Fruit fly (Drosophila melanogaster) whole organism, embryonic: ENCODE measurements around the gene CG13694.

Source experiments
- BtbVII ChIP-seq: fragments of 200-800 bp; sonication (Bioruptor generic); optimal IDR thresholded peaks from 3 replicates; lab custom pipeline; 2017; ENCODE audit warnings: missing biosample characterization, mild to moderate bottlenecking, missing genetic modification characterization
- Bteb2 ChIP-seq: fragments of 200-800 bp; sonication (Bioruptor generic); optimal IDR thresholded peaks from 2 replicates; lab custom pipeline; 2016; ENCODE audit warnings: missing biosample characterization, missing genetic modification characterization
- CG10267 ChIP-seq: fragments of 200-800 bp; sonication (Bioruptor generic); optimal IDR thresholded peaks from 2 replicates; lab custom pipeline; 2018; ENCODE audit warnings: missing biosample characterization, mild to moderate bottlenecking, missing genetic modification characterization, moderate library complexity
- CG12104 ChIP-seq: fragments of 200-800 bp; sonication (Bioruptor generic); optimal IDR thresholded peaks from 3 replicates; lab custom pipeline; 2016; ENCODE audit warnings: missing biosample characterization, missing genetic modification characterization
- CG12942 ChIP-seq: fragments of 200-800 bp; sonication (Bioruptor generic); optimal IDR thresholded peaks from 3 replicates; lab custom pipeline; 2016; ENCODE audit warnings: missing biosample characterization, missing genetic modification characterization
- CG1603 ChIP-seq: fragments of 200-800 bp; sonication (Bioruptor generic); optimal IDR thresholded peaks from 2 replicates; lab custom pipeline; 2019; ENCODE audit warnings: missing biosample characterization, mild to moderate bottlenecking, missing genetic modification characterization, moderate library complexity
- CG17829 ChIP-seq: fragments of 200-800 bp; optimal IDR thresholded peaks from 2 replicates; lab custom pipeline; 2019; ENCODE audit warnings: missing biosample characterization, mild to moderate bottlenecking, missing genetic modification characterization, moderate library complexity
- CG17912 ChIP-seq: fragments of 200-800 bp; sonication (Bioruptor generic); optimal IDR thresholded peaks from 2 replicates; lab custom pipeline; 2018; ENCODE audit warnings: missing biosample characterization, mild to moderate bottlenecking, missing genetic modification characterization
- CG18599 ChIP-seq: fragments of 200-800 bp; sonication (Bioruptor generic); optimal IDR thresholded peaks from 3 replicates; lab custom pipeline; 2017; ENCODE audit warnings: missing biosample characterization, missing genetic modification characterization, mild to moderate bottlenecking, moderate library complexity, missing genetic modification reagents
- CG2678 ChIP-seq: fragments of 200-800 bp; sonication (Bioruptor generic); optimal IDR thresholded peaks from 3 replicates; lab custom pipeline; 2019; ENCODE audit warnings: missing biosample characterization, mild to moderate bottlenecking, missing genetic modification characterization, moderate library complexity
- CG3407 ChIP-seq: fragments of 200-800 bp; sonication (Bioruptor generic); optimal IDR thresholded peaks from 2 replicates; lab custom pipeline; 2018; ENCODE audit warnings: missing biosample characterization, mild to moderate bottlenecking, missing genetic modification characterization
- CG7839 ChIP-seq: fragments of 200-800 bp; sonication (Bioruptor generic); optimal IDR thresholded peaks from 3 replicates; lab custom pipeline; 2018; ENCODE audit warnings: missing biosample characterization, mild to moderate bottlenecking, missing genetic modification characterization, moderate library complexity
- CG8478 ChIP-seq: fragments of >200 bp; optimal IDR thresholded peaks from 2 replicates; lab custom pipeline; 2018
- CG9727 ChIP-seq: fragments of 200-800 bp; sonication (Bioruptor generic); optimal IDR thresholded peaks from 3 replicates; lab custom pipeline; 2017; ENCODE audit warnings: missing biosample characterization, mild to moderate bottlenecking, missing genetic modification characterization
- CG9932 ChIP-seq: fragments of 200-800 bp; sonication (Bioruptor generic); IDR thresholded peaks from 2 replicates; pipeline ENCODE4 v1.3.6; 2022; ENCODE audit warnings: missing biosample characterization, missing genetic modification characterization
- CrebB ChIP-seq: fragments of 200-800 bp; sonication (Bioruptor generic); optimal IDR thresholded peaks from 3 replicates; lab custom pipeline; 2018; ENCODE audit warnings: missing biosample characterization, mild to moderate bottlenecking, missing genetic modification characterization
- Deaf1 ChIP-seq: fragments of 200-800 bp; optimal IDR thresholded peaks from 3 replicates; lab custom pipeline; 2019; ENCODE audit warnings: missing biosample characterization, mild to moderate bottlenecking, missing genetic modification characterization, moderate library complexity
- Fer1 ChIP-seq: fragments of 200-800 bp; sonication (Bioruptor generic); optimal IDR thresholded peaks from 2 replicates; lab custom pipeline; 2017; ENCODE audit warnings: missing biosample characterization, mild to moderate bottlenecking, missing genetic modification characterization
- GATAe ChIP-seq: fragments of 200-800 bp; sonication (Bioruptor generic); conservative IDR thresholded peaks from 2 replicates; pipeline ENCODE4 v1.3.6; 2022; ENCODE audit warnings: missing biosample characterization, missing genetic modification characterization
- Kr ChIP-seq: fragments of 200-800 bp; sonication (Bioruptor generic); optimal IDR thresholded peaks from 2 replicates; lab custom pipeline; 2017; ENCODE audit warnings: missing biosample characterization, mild to moderate bottlenecking, missing genetic modification characterization
- Lpt ChIP-seq: fragments of >200 bp; optimal IDR thresholded peaks from 2 replicates; lab custom pipeline; 2018; ENCODE audit warnings: missing biosample characterization, missing genetic modification characterization
- Med ChIP-seq: fragments of 200-800 bp; sonication (Bioruptor generic); peaks from one replicate; lab custom pipeline; 2016; ENCODE audit warnings: missing biosample characterization, missing genetic modification characterization, mild to moderate bottlenecking, inconsistent platforms, moderate library complexity
- NC2β ChIP-seq: fragments of 200-800 bp; sonication (Bioruptor generic); optimal IDR thresholded peaks from 2 replicates; lab custom pipeline; 2016; ENCODE audit warnings: missing biosample characterization, missing genetic modification characterization
- Neu2 ChIP-seq: fragments of 200-800 bp; sonication (Bioruptor generic); optimal IDR thresholded peaks from 3 replicates; lab custom pipeline; 2016; ENCODE audit warnings: missing biosample characterization, missing genetic modification characterization, borderline replicate concordance
- Nf-YC ChIP-seq: fragments of 200-800 bp; optimal IDR thresholded peaks from 3 replicates; lab custom pipeline; 2019; ENCODE audit warnings: missing biosample characterization, mild to moderate bottlenecking, missing genetic modification characterization, moderate library complexity
- Pdp1 ChIP-seq, 2 experiments: fragments of 200-800 bp; sonication (Bioruptor generic); optimal IDR thresholded peaks; 3 replicates each; lab custom pipeline; 2016; ENCODE audit warnings: missing biosample characterization in 2 of 2, missing genetic modification characterization in 2 of 2, mild to moderate bottlenecking in 1 of 2, moderate library complexity in 1 of 2
- Sin3A ChIP-seq: fragments of >200 bp; optimal IDR thresholded peaks from 2 replicates; lab custom pipeline; 2018
- Trl ChIP-seq, 3 experiments: fragments of >200 bp in 2 of 3; fragments of 200-800 bp in 1 of 3; sonication (Bioruptor generic) in 1 of 3; optimal IDR thresholded peaks; 2 replicates in 1 of 3; 3 replicates in 2 of 3; lab custom pipeline; 2016 to 2017; ENCODE audit warnings: missing biosample characterization in 1 of 3, missing genetic modification characterization in 1 of 3
- abd-A ChIP-seq: fragments of 200-800 bp; sonication (Bioruptor generic); optimal IDR thresholded peaks from 3 replicates; lab custom pipeline; 2019; ENCODE audit warnings: missing biosample characterization, mild to moderate bottlenecking, missing genetic modification characterization, moderate library complexity
- bsh ChIP-seq, 2 experiments: fragments of 200-800 bp; sonication (Bioruptor generic); optimal IDR thresholded peaks; 2 replicates each; lab custom pipeline; 2017 to 2018; ENCODE audit warnings: mild to moderate bottlenecking in 2 of 2, missing biosample characterization in 2 of 2, missing genetic modification characterization in 2 of 2, moderate library complexity in 1 of 2
- caup ChIP-seq: fragments of 200-800 bp; sonication (Bioruptor generic); optimal IDR thresholded peaks from 3 replicates; lab custom pipeline; 2017; ENCODE audit warnings: missing biosample characterization, mild to moderate bottlenecking, missing genetic modification characterization, moderate library complexity; ENCODE audit not compliant: severe bottlenecking
- emc ChIP-seq: fragments of 200-800 bp; sonication (Bioruptor generic); optimal IDR thresholded peaks from 2 replicates; lab custom pipeline; 2016; ENCODE audit warnings: missing biosample characterization, missing genetic modification characterization
- ems ChIP-seq: fragments of 200-800 bp; sonication (Bioruptor generic); optimal IDR thresholded peaks from 3 replicates; lab custom pipeline; 2016; ENCODE audit warnings: missing biosample characterization, missing genetic modification characterization
- eyg ChIP-seq: fragments of 200-800 bp; sonication (Bioruptor generic); optimal IDR thresholded peaks from 3 replicates; lab custom pipeline; 2016; ENCODE audit warnings: missing biosample characterization, missing genetic modification characterization
- ftz-f1 ChIP-seq: fragments of 200-800 bp; sonication (Bioruptor generic); optimal IDR thresholded peaks from 2 replicates; lab custom pipeline; 2016; ENCODE audit warnings: missing biosample characterization, missing genetic modification characterization
- gem ChIP-seq: fragments of 200-800 bp; sonication (Bioruptor generic); optimal IDR thresholded peaks from 2 replicates; lab custom pipeline; 2019; ENCODE audit warnings: missing biosample characterization, mild to moderate bottlenecking, missing genetic modification characterization, moderate library complexity
- hb ChIP-seq: fragments of 200-800 bp; sonication (Bioruptor generic); IDR thresholded peaks from 3 replicates; pipeline ENCODE4 v1.3.6; 2022; ENCODE audit warnings: missing biosample characterization, missing genetic modification characterization; ENCODE audit not compliant: partially characterized antibody
- lbe ChIP-seq: fragments of 200-800 bp; sonication (Bioruptor generic); optimal IDR thresholded peaks from 2 replicates; lab custom pipeline; 2016; ENCODE audit warnings: missing biosample characterization, mild to moderate bottlenecking, missing genetic modification characterization
- mirr ChIP-seq: fragments of 200-800 bp; sonication (Bioruptor generic); optimal IDR thresholded peaks from 3 replicates; lab custom pipeline; 2018; ENCODE audit warnings: missing biosample characterization, mild to moderate bottlenecking, missing genetic modification characterization
- nmo ChIP-seq: fragments of 200-800 bp; sonication (Bioruptor generic); optimal IDR thresholded peaks from 2 replicates; lab custom pipeline; 2018; ENCODE audit warnings: missing biosample characterization, mild to moderate bottlenecking, missing genetic modification characterization, moderate library complexity
- pros ChIP-seq: fragments of 200-800 bp; sonication (Bioruptor generic); optimal IDR thresholded peaks from 3 replicates; lab custom pipeline; 2019; ENCODE audit warnings: missing biosample characterization, mild to moderate bottlenecking, missing genetic modification characterization, moderate library complexity
- sqz ChIP-seq: fragments of 200-800 bp; sonication (Bioruptor generic); optimal IDR thresholded peaks from 3 replicates; lab custom pipeline; 2018; ENCODE audit warnings: missing biosample characterization, mild to moderate bottlenecking, missing genetic modification characterization
- sug ChIP-seq: fragments of 200-800 bp; optimal IDR thresholded peaks from 2 replicates; lab custom pipeline; 2019; ENCODE audit warnings: missing biosample characterization, mild to moderate bottlenecking, missing genetic modification characterization, moderate library complexity
- tin ChIP-seq: fragments of 200-800 bp; sonication (Bioruptor generic); optimal IDR thresholded peaks from 3 replicates; lab custom pipeline; 2016; ENCODE audit warnings: missing biosample characterization, missing genetic modification characterization
- twi ChIP-seq: fragments of 200-800 bp; optimal IDR thresholded peaks from 2 replicates; lab custom pipeline; 2019; ENCODE audit warnings: missing biosample characterization, mild to moderate bottlenecking, missing genetic modification characterization, moderate library complexity
- vfl ChIP-seq: fragments of 200-800 bp; sonication (Bioruptor generic); optimal IDR thresholded peaks from 2 replicates; lab custom pipeline; 2016; ENCODE audit warnings: missing biosample characterization, missing genetic modification characterization
- vvl ChIP-seq: fragments of 200-800 bp; sonication (Bioruptor generic); IDR thresholded peaks from 2 replicates; pipeline ENCODE4 v1.3.6; 2022; ENCODE audit warnings: missing biosample characterization, missing genetic modification characterization
- zen2 ChIP-seq: fragments of 200-800 bp; sonication (Bioruptor generic); IDR thresholded peaks from 3 replicates; pipeline ENCODE4 v1.3.6; 2022; ENCODE audit warnings: missing biosample characterization, missing genetic modification characterization; ENCODE audit not compliant: partially characterized antibody

CG13694 gene

DNA sequence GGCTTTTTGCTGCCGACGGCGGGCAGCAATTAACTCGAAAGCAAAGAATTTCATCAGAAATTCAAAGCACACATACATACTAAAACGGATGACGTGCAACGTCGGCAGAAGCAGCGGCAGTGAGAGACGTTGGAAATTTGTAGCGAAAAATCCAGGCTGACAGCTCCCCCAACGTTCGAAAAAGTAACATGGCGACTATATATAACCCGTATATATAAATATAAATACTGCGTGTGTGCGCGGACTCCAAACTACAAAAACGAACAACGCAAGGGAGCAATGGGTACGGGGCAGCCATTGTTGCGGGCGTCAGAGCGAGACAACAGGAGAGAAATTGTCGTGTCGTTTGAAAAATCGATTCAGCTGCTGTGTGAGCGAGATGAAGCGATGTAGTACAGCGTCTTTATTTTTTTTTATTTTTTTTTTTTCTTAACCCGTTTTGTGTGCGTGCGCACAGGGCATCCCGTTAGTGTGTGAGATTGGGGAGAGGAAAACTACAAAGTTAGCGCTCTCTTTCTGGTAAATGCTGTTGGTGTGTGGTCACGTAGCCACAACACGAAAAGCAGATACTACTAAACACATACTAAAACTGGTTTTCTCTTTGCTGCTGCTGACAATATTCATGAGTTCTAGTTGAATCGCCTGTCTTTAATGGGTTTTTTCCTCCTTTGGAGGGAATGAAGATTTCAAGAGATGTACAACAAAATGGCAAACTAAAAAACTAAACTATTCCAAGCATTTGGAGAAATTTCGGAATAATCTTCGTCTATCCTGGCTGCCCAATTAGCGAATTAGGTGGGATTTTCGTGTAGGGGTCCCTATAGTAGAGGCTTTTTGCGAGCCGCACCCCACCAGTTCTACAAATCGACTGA, 44.5 kb upstream of the CG13694 start (continued):
- TF ChIP-seq CG8478 (lab: Kevin White, UChicago) (peak; percentile 55), Lpt (GFP tag; lab: Kevin White, UChicago) (peak; percentile 34), BtbVII (peak; percentile 43), CG9727 (GFP tag; lab: Kevin White, UChicago) (peak; percentile 37), Bteb2 (no peak), twi (tag; lab: Kevin White, UChicago) (no peak), CG10267 (tag; lab: Kevin White, UChicago) (no peak), CrebB (tag; lab: Kevin White, UChicago) (peak; percentile 60), Fer1 (peak; percentile 49), Sin3A (lab: Kevin White, UChicago) (no peak), CG17912 (GFP tag; lab: Kevin White, UChicago) (peak; percentile 59), NC2β (GFP tag; lab: Kevin White, UChicago) (peak; percentile 38), pros (GFP tag; lab: Kevin White, UChicago) (peak; percentile 99), nmo (GFP tag; lab: Kevin White, UChicago) (peak; percentile 6), hb (GFP tag; lab: Robert Waterston, UW) (no peak), caup (GFP tag; lab: Kevin White, UChicago) (peak; percentile 48), ftz-f1 (peak; percentile 50), lbe (GFP tag; lab: Kevin White, UChicago) (peak; percentile 89), Trl (optimal IDR thresholded peaks at IDR 0.05; lab: Kevin White, UChicago) (peak; percentile 63 to 85), Trl (GFP tag; optimal IDR thresholded peaks at IDR 0.05; lab: Kevin White, UChicago) (peak; percentile 12), CG18599 (GFP tag; lab: Kevin White, UChicago) (peak; percentile 29), CG12104 (GFP tag; lab: Kevin White, UChicago) (no peak), GATAe (GFP tag; lab: Robert Waterston, UW) (no peak), Kr (GFP tag; lab: Kevin White, UChicago) (peak; percentile 99), abd-A (tag; lab: Kevin White, UChicago) (peak; percentile 99), eyg (no peak), Neu2 (GFP tag; lab: Kevin White, UChicago) (no peak), ems (no peak), Deaf1 (peak; percentile 38), mirr (peak; percentile 86), zen2 (GFP tag; lab: Robert Waterston, UW) (no peak), CG7839 (tag; lab: Kevin White, UChicago) (peak; percentile 12), tin (GFP tag; lab: Kevin White, UChicago) (peak; percentile 9), CG2678 (tag; lab: Kevin White, UChicago) (peak; percentile 38), bsh (GFP tag; optimal IDR thresholded peaks at IDR 0.05; lab: Kevin White, UChicago) (peak in 1 of 2 experiments; percentile 89), CG17829 (tag; lab: Kevin White, UChicago) (peak; percentile 43), CG1603 (peak; percentile 43), gem (tag; lab: Kevin White, UChicago) (peak; percentile 6), emc (GFP tag; lab: Kevin White, UChicago) (no peak), CG9932 (GFP tag; lab: Robert Waterston, UW) (no peak), sqz (GFP tag; lab: Kevin White, UChicago) (peak; percentile 100), Nf-YC (tag; lab: Kevin White, UChicago) (peak; percentile 82), sug (tag; lab: Kevin White, UChicago) (peak; percentile 90), vvl (GFP tag; lab: Robert Waterston, UW) (no peak), CG3407 (peak; percentile 99), Med (GFP tag; lab: Kevin White, UChicago) (peak; percentile 86), Pdp1 (GFP tag; optimal IDR thresholded peaks at IDR 0.05; lab: Kevin White, UChicago) (peak; percentile 9 to 47), vfl (GFP tag; lab: Kevin White, UChicago) (peak; percentile 58), CG12942 (GFP tag; lab: Kevin White, UChicago) (no peak)
